Worm (Caenorhabditis elegans): Measurements from ENCODE around the gene F58F12.2.

DNA sequence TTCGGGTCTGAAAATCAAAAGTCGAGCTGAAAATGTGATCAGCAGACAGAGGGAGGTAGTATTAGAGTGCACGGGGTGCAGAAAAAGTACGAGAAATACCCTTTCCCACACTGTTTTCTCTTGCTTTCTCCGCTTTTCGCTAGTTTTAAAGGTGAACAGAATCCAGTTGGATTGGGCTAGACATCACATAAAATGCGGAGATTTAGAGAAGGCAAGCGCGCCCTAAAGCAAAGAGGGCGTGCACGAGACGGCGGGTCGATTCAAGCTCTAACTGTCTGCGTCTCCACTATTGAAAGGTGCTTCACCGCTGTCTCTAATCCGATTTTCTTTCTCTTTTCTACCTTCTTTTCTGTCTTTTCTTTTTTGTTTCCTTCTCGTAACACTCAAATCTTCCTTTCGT, 17.7 kb downstream of the F58F12.2 start:
- TF ChIP-seq unc-39 (tag; optimal IDR thresholded peaks at IDR 0.05) (no peak), unc-62 (GFP tag; optimal IDR thresholded peaks at IDR 0.05) (no peak), nhr-23 (tag; optimal IDR thresholded peaks at IDR 0.05) (no peak)

Data from whole organism, L2 larva.